Fruit fly (Drosophila melanogaster): ENCODE data around the gene Fur1.

The Fur1 gene

DNA sequence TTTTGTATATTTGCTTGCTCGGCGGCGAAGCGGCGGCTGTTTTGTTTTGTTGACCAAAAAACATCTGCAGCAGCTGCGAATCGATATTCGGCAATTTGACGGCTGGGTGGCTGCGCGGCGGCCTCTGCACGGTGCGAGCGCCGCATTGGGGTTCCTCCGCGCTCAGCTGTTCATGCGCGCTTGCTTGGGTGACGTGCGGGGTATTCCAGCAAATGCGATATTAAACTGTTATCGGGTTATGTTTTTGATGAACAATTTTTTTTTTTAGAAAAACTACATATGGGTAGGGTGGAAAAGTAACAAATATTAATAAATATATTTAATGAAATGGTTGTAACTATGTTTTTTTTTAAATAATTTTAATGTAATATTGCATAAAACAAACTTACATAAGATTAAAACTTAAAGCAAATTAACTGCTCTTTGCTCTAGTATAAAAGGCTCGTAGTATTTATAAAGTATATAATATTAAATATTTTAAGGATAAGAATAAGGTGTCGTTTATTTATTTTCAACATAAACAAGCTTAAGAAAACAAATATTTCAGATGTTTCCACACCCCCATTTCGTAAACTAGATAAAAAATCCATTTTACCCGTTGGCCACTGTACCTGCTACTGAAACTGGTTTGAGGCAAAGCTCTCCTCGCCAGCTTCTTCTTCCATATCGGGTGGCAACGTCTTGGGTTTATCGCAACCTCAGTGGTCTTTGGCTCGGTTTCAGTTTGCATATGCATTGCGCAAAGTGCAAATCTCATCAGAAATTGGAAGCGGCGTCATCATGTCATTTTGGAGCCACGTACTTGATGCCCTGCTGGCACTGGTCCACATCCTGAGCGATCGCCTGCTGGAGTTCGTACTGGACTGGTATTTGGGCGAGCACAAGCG lies 18.2 kb upstream of the Fur1 start, which contains the start of the genes Gnpat and CG5112 (continued):
- TF ChIP-seq CG14667 (GFP tag; IDR thresholded peaks at IDR 0.05) = no peak
- peak; percentile 60 for TF ChIP-seq shn (GFP tag; optimal IDR thresholded peaks at IDR 0.05)
- TF ChIP-seq CG6813 (GFP tag; optimal IDR thresholded peaks at IDR 0.05) = peak; percentile 55
- no peak for TF ChIP-seq CG15479 (GFP tag; optimal IDR thresholded peaks at IDR 0.05)
- TF ChIP-seq CG14710 (tag; optimal IDR thresholded peaks at IDR 0.05) = peak; percentile 65
- peak; percentile 59 for TF ChIP-seq Ets97D (GFP tag; optimal IDR thresholded peaks at IDR 0.05)
- peak; percentile 59 for TF ChIP-seq E2f1 (GFP tag; IDR thresholded peaks at IDR 0.05)
- peak; percentile 68 for TF ChIP-seq CG8924 (tag; optimal IDR thresholded peaks at IDR 0.05)
- TF ChIP-seq cad (GFP tag; optimal IDR thresholded peaks at IDR 0.05) = no peak
- TF ChIP-seq Oaz (GFP tag; IDR thresholded peaks at IDR 0.05) = peak; percentile 48; the same call in 1 of the 2 replicates
- TF ChIP-seq trh (GFP tag; optimal IDR thresholded peaks at IDR 0.05) = peak; percentile 18
- TF ChIP-seq CG2202 (tag; optimal IDR thresholded peaks at IDR 0.05) = no peak
- peak; percentile 79 for TF ChIP-seq nom (GFP tag; optimal IDR thresholded peaks at IDR 0.05)
- peak; percentile 63 for TF ChIP-seq zfh2 (GFP tag; optimal IDR thresholded peaks at IDR 0.05)
- peak; percentile 42 for TF ChIP-seq CG17359 (tag; optimal IDR thresholded peaks at IDR 0.05)
- peak; percentile 69 for TF ChIP-seq CG14441 (GFP tag; IDR thresholded peaks at IDR 0.05)
- TF ChIP-seq Gsc (GFP tag; IDR thresholded peaks at IDR 0.05) = no peak
- TF ChIP-seq CG3726 (GFP tag; IDR thresholded peaks at IDR 0.05) = 0 out of 3 replicates have a peak, but pooled peaks have one; percentile 15
- no peak for TF ChIP-seq kay (GFP tag; optimal IDR thresholded peaks at IDR 0.05)
- peak; percentile 65 for TF ChIP-seq CG11504 (tag; optimal IDR thresholded peaks at IDR 0.05)
- TF ChIP-seq ham (GFP tag; IDR thresholded peaks at IDR 0.05) = peak; percentile 19; the same call in 1 of the 2 replicates
- no peak for TF ChIP-seq B-H1 (GFP tag; IDR thresholded peaks at IDR 0.05)
- peak; percentile 83 for TF ChIP-seq Opbp (GFP tag; IDR thresholded peaks at IDR 0.05; ENCODE audit: partially characterized antibody)
- peak; percentile 70 for TF ChIP-seq CG9609 (GFP tag; optimal IDR thresholded peaks at IDR 0.05)
- peak; percentile 41 for TF ChIP-seq nerfin-1 (tag; optimal IDR thresholded peaks at IDR 0.05)
- TF ChIP-seq CG18619 (GFP tag; optimal IDR thresholded peaks at IDR 0.05) = peak; percentile 45
- TF ChIP-seq scrt (GFP tag; optimal IDR thresholded peaks at IDR 0.05) = no peak
- TF ChIP-seq Mrtf (GFP tag; IDR thresholded peaks at IDR 0.05) = peak; percentile 80
- no peak for TF ChIP-seq fu2 (GFP tag; optimal IDR thresholded peaks at IDR 0.05)
- TF ChIP-seq Six4 (GFP tag; optimal IDR thresholded peaks at IDR 0.05) = peak; percentile 36
- peak; percentile 98 for TF ChIP-seq CG1792 (GFP tag; optimal IDR thresholded peaks at IDR 0.05)
- peak; percentile 51 for TF ChIP-seq NfI (GFP tag; optimal IDR thresholded peaks at IDR 0.05)
- peak; percentile 75 for TF ChIP-seq amos (GFP tag; IDR thresholded peaks at IDR 0.05; ENCODE audit: partially characterized antibody)
- peak; percentile 86 for TF ChIP-seq Dbx (GFP tag; IDR thresholded peaks at IDR 0.05)
- TF ChIP-seq ara (GFP tag; IDR thresholded peaks at IDR 0.05) = peak; percentile 81
- peak; percentile 67 for TF ChIP-seq ems (GFP tag; optimal IDR thresholded peaks at IDR 0.05)
- no peak for TF ChIP-seq exex (tag; optimal IDR thresholded peaks at IDR 0.05)
- no peak for TF ChIP-seq salm (tag; optimal IDR thresholded peaks at IDR 0.05)
- peak; percentile 78 for TF ChIP-seq CG34224 (GFP tag; IDR thresholded peaks at IDR 0.05; ENCODE audit: partially characterized antibody)
- TF ChIP-seq z (GFP tag; IDR thresholded peaks at IDR 0.05) = no peak
- no peak for TF ChIP-seq Vsx1 (GFP tag; optimal IDR thresholded peaks at IDR 0.05)
- peak; percentile 28 for TF ChIP-seq Fer1 (GFP tag; optimal IDR thresholded peaks at IDR 0.05)
- TF ChIP-seq zen (tag; optimal IDR thresholded peaks at IDR 0.05) = peak; percentile 1
- peak; percentile 47 for TF ChIP-seq lab (GFP tag; optimal IDR thresholded peaks at IDR 0.05)
- TF ChIP-seq CG4820 (GFP tag; optimal IDR thresholded peaks at IDR 0.05) = peak; percentile 27
- TF ChIP-seq CG4854 (GFP tag; optimal IDR thresholded peaks at IDR 0.05) = no peak
- TF ChIP-seq CG2199 (GFP tag; IDR thresholded peaks at IDR 0.05) = no peak
- TF ChIP-seq CG10462 (GFP tag; optimal IDR thresholded peaks at IDR 0.05) = no peak
- TF ChIP-seq insv (GFP tag; optimal IDR thresholded peaks at IDR 0.05) = peak in 1 of 2 experiments; percentile 22
